Worm (Caenorhabditis elegans) whole organism, L3 larva: ENCODE data around the gene syd-1.
A peak's percentile ranks its signal among the peaks of the same experiment; 100 is the strongest.

Source experiments
- R02D3.7 ChIP-seq: fragments of 150-350 bp; optimal IDR thresholded peaks from 2 replicates; lab custom pipeline; 2014; ENCODE audit warnings: missing biosample characterization, missing genetic modification characterization
- ZK546.5 ChIP-seq: sonication (generic microtip); optimal IDR thresholded peaks from 2 replicates; lab custom pipeline; 2017; ENCODE audit warnings: missing biosample characterization, missing genetic modification characterization
- aly-2 ChIP-seq: fragments of 150-350 bp; optimal IDR thresholded peaks from 2 replicates; lab custom pipeline; 2014; ENCODE audit warnings: missing biosample characterization, missing genetic modification characterization
- ceh-16 ChIP-seq: sonication (generic microtip); optimal IDR thresholded peaks from 2 replicates; lab custom pipeline; 2017; ENCODE audit warnings: missing biosample characterization, missing genetic modification characterization
- ceh-28 ChIP-seq: fragments of 150-350 bp; optimal IDR thresholded peaks from 2 replicates; lab custom pipeline; 2014; ENCODE audit warnings: missing biosample characterization, missing genetic modification reagents, missing genetic modification characterization
- ceh-82 ChIP-seq: fragments of 150-350 bp; optimal IDR thresholded peaks from 2 replicates; lab custom pipeline; 2014; ENCODE audit warnings: missing biosample characterization, missing genetic modification characterization
- daf-12 ChIP-seq: fragments of 150-350 bp; optimal IDR thresholded peaks from 2 replicates; lab custom pipeline; 2014; ENCODE audit warnings: missing biosample characterization, missing genetic modification reagents, missing genetic modification characterization
- egl-5 ChIP-seq: fragments of 150-350 bp; optimal IDR thresholded peaks from 2 replicates; lab custom pipeline; 2017; ENCODE audit warnings: missing biosample characterization, missing genetic modification reagents, missing genetic modification characterization, inconsistent platforms
- elt-2 ChIP-seq: sonication (generic microtip); optimal IDR thresholded peaks from 2 replicates; lab custom pipeline; 2016; ENCODE audit warnings: missing genetic modification reagents, mild to moderate bottlenecking, missing genetic modification characterization, missing compliant biosample characterization
- eor-1 ChIP-seq, 2 experiments: fragments of 150-350 bp; optimal IDR thresholded peaks; 2 replicates each; lab custom pipeline; 2014 to 2018; ENCODE audit warnings: missing biosample characterization in 2 of 2, missing genetic modification characterization in 2 of 2
- fkh-10 ChIP-seq: sonication (generic microtip); optimal IDR thresholded peaks from 2 replicates; lab custom pipeline; 2017; ENCODE audit warnings: missing biosample characterization, missing genetic modification reagents, missing genetic modification characterization
- fkh-2 ChIP-seq: fragments of 150-350 bp; optimal IDR thresholded peaks from 2 replicates; lab custom pipeline; 2014; ENCODE audit warnings: missing biosample characterization, missing genetic modification reagents, missing genetic modification characterization
- fos-1 ChIP-seq: fragments of 150-350 bp; optimal IDR thresholded peaks from 2 replicates; lab custom pipeline; 2014; ENCODE audit warnings: missing biosample characterization, missing genetic modification characterization
- hmg-11 ChIP-seq: sonication (generic microtip); optimal IDR thresholded peaks from 2 replicates; lab custom pipeline; 2016; ENCODE audit warnings: missing genetic modification characterization, missing compliant biosample characterization
- jun-1 ChIP-seq: fragments of 150-350 bp; optimal IDR thresholded peaks from 2 replicates; lab custom pipeline; 2014; ENCODE audit warnings: missing biosample characterization, missing genetic modification reagents, missing genetic modification characterization
- lin-15B ChIP-seq: fragments of 150-350 bp; optimal IDR thresholded peaks from 2 replicates; lab custom pipeline; 2014; ENCODE audit warnings: missing biosample characterization, missing genetic modification characterization
- lsy-12 ChIP-seq: sonication (generic microtip); optimal IDR thresholded peaks from 2 replicates; lab custom pipeline; 2016; ENCODE audit warnings: mild to moderate bottlenecking, missing genetic modification characterization, missing compliant biosample characterization
- mdl-1 ChIP-seq: fragments of 150-350 bp; optimal IDR thresholded peaks from 2 replicates; lab custom pipeline; 2014; ENCODE audit warnings: missing biosample characterization, missing genetic modification characterization
- mml-1 ChIP-seq: fragments of 150-350 bp; sonication (generic microtip); optimal IDR thresholded peaks from 3 replicates; lab custom pipeline; 2014; ENCODE audit warnings: missing biosample characterization, missing genetic modification characterization
- nhr-11 ChIP-seq: fragments of 150-350 bp; optimal IDR thresholded peaks from 2 replicates; lab custom pipeline; 2014; ENCODE audit warnings: missing biosample characterization, missing genetic modification characterization
- nhr-12 ChIP-seq: fragments of 150-350 bp; optimal IDR thresholded peaks from 2 replicates; lab custom pipeline; 2014; ENCODE audit warnings: missing biosample characterization, missing genetic modification characterization
- nhr-237 ChIP-seq: fragments of 150-350 bp; optimal IDR thresholded peaks from 2 replicates; lab custom pipeline; 2014; ENCODE audit warnings: missing biosample characterization, missing genetic modification characterization
- nhr-25 ChIP-seq: sonication (generic microtip); optimal IDR thresholded peaks from 2 replicates; lab custom pipeline; 2017; ENCODE audit warnings: missing biosample characterization, missing genetic modification characterization
- nhr-28 ChIP-seq: fragments of 150-350 bp; optimal IDR thresholded peaks from 2 replicates; lab custom pipeline; 2014; ENCODE audit warnings: missing biosample characterization, missing genetic modification characterization
- nhr-67 ChIP-seq: fragments of 150-350 bp; optimal IDR thresholded peaks from 2 replicates; lab custom pipeline; 2014; ENCODE audit warnings: missing biosample characterization, missing genetic modification characterization
- nhr-77 ChIP-seq: fragments of 150-350 bp; optimal IDR thresholded peaks from 2 replicates; lab custom pipeline; 2014; ENCODE audit warnings: missing biosample characterization, missing genetic modification characterization
- pha-4 ChIP-seq: fragments of 150-350 bp; optimal IDR thresholded peaks from 2 replicates; lab custom pipeline; 2014; ENCODE audit warnings: missing biosample characterization, missing genetic modification reagents, missing genetic modification characterization
- pqm-1 ChIP-seq: fragments of 150-350 bp; optimal IDR thresholded peaks from 2 replicates; lab custom pipeline; 2017; ENCODE audit warnings: missing biosample characterization, missing genetic modification characterization, inconsistent platforms
- sea-2 ChIP-seq: fragments of 150-350 bp; sonication (generic microtip); optimal IDR thresholded peaks from 4 replicates; lab custom pipeline; 2014; ENCODE audit warnings: missing biosample characterization, missing genetic modification reagents, missing genetic modification characterization
- skn-1 ChIP-seq: fragments of 150-350 bp; optimal IDR thresholded peaks from 2 replicates; lab custom pipeline; 2014; ENCODE audit warnings: missing biosample characterization, missing genetic modification characterization
- snpc-4 ChIP-seq: fragments of 150-350 bp; optimal IDR thresholded peaks from 2 replicates; lab custom pipeline; 2014; ENCODE audit warnings: missing biosample characterization, missing genetic modification characterization
- unc-39 ChIP-seq: sonication (generic microtip); optimal IDR thresholded peaks from 4 replicates; lab custom pipeline; 2017; ENCODE audit warnings: missing biosample characterization, missing genetic modification characterization
- unc-62 ChIP-seq: fragments of 150-350 bp; sonication (generic microtip); optimal IDR thresholded peaks from 4 replicates; lab custom pipeline; 2014; ENCODE audit warnings: missing biosample characterization, missing genetic modification reagents, missing genetic modification characterization
- zag-1 ChIP-seq: fragments of 150-350 bp; optimal IDR thresholded peaks from 2 replicates; lab custom pipeline; 2014; ENCODE audit warnings: missing biosample characterization, missing genetic modification characterization
- ztf-4 ChIP-seq: fragments of 150-350 bp; optimal IDR thresholded peaks from 2 replicates; lab custom pipeline; 2014; ENCODE audit warnings: missing biosample characterization, missing genetic modification characterization

The syd-1 gene

ce11 chrII:7570305-7570704 is 24.4 kb downstream of the syd-1 start, which contains the start of gene F35D2.3:
Gene F35D2.3 (plus strand): TSS chrII:7570605.
- TF ChIP-seq fos-1 (tag; lab: Kevin White, UChicago) (no peak), ztf-4 (tag; lab: Kevin White, UChicago) (no peak), daf-12 (tag; lab: Kevin White, UChicago) (no peak), nhr-11 (tag; lab: Kevin White, UChicago) (no peak), egl-5 (tag; lab: Kevin White, UChicago) (no peak), lsy-12 (tag; lab: Kevin White, UChicago) (no peak), ceh-16 (no peak), R02D3.7 (tag; lab: Kevin White, UChicago) (no peak), nhr-28 (no peak), ZK546.5 (tag; lab: Kevin White, UChicago) (no peak), nhr-25 (tag; lab: Kevin White, UChicago) (no peak)

ce11 chrII:7562616-7563015 is 32.1 kb downstream of the syd-1 start:
- TF ChIP-seq mdl-1 (tag; lab: Kevin White, UChicago) (no peak), fos-1 (tag; lab: Kevin White, UChicago) (no peak), unc-62 (GFP tag; lab: Kevin White, UChicago) (no peak), nhr-12 (no peak), unc-39 (no peak), ceh-28 (tag; lab: Kevin White, UChicago) (no peak), aly-2 (tag; lab: Kevin White, UChicago) (no peak), ceh-16 (no peak), skn-1 (tag; lab: Kevin White, UChicago) (no peak)

- no peak for TF ChIP-seq pqm-1 (tag; lab: Kevin White, UChicago)
- no peak for TF ChIP-seq ceh-28 (tag; lab: Kevin White, UChicago)
Observed at ce11 chrII:7561494-7561893, 33.2 kb downstream of the syd-1 start, which contains the start of the genes ZK1290.11 and ZK1290.1. Gene ZK1290.11 (minus strand): TSS chrII:7561594. Gene ZK1290.1 (plus strand): TSS chrII:7561764.

- TF ChIP-seq nhr-77 (no peak), sea-2 (GFP tag; lab: Kevin White, UChicago) (no peak), fkh-2 (tag; lab: Kevin White, UChicago) (no peak), hmg-11 (no peak)
Observed at ce11 chrII:7560844-7561243, 33.9 kb downstream of the syd-1 start.

ce11 chrII:7558864-7559263 is 35.8 kb downstream of the syd-1 start:
- TF ChIP-seq nhr-237 (tag; lab: Kevin White, UChicago) = no peak
- TF ChIP-seq lin-15B (tag; lab: Kevin White, UChicago) = no peak
- TF ChIP-seq fkh-10 (GFP tag; lab: Kevin White, UChicago) = peak; percentile 72
- TF ChIP-seq lsy-12 (tag; lab: Kevin White, UChicago) = no peak
- TF ChIP-seq nhr-67 (tag; lab: Kevin White, UChicago) = no peak

ce11 chrII:7557981-7558380 is 36.7 kb downstream of the syd-1 start:
- TF ChIP-seq elt-2 (tag; lab: Kevin White, UChicago) = no peak
- peak; percentile 26 for TF ChIP-seq pqm-1 (tag; lab: Kevin White, UChicago)
- peak; percentile 10 for TF ChIP-seq unc-62 (GFP tag; lab: Kevin White, UChicago)
- peak; percentile 13 for TF ChIP-seq jun-1 (tag; lab: Kevin White, UChicago)
- no peak for TF ChIP-seq snpc-4 (tag; lab: Kevin White, UChicago)
- no peak for TF ChIP-seq ZK546.5 (tag; lab: Kevin White, UChicago)
- TF ChIP-seq mml-1 = no peak
- TF ChIP-seq nhr-25 (tag; lab: Kevin White, UChicago) = peak; percentile 51
- TF ChIP-seq eor-1 (tag; optimal IDR thresholded peaks at IDR 0.05; lab: Kevin White, UChicago) = no peak
- TF ChIP-seq ztf-4 (tag; lab: Kevin White, UChicago) = no peak
- TF ChIP-seq pha-4 (tag; lab: Kevin White, UChicago) = peak; percentile 54
- TF ChIP-seq ceh-82 (tag; lab: Kevin White, UChicago) = no peak
- TF ChIP-seq nhr-11 (tag; lab: Kevin White, UChicago) = no peak
- no peak for TF ChIP-seq daf-12 (tag; lab: Kevin White, UChicago)
- no peak for TF ChIP-seq nhr-67 (tag; lab: Kevin White, UChicago)
- TF ChIP-seq zag-1 (tag; lab: Kevin White, UChicago) = no peak
- TF ChIP-seq R02D3.7 (tag; lab: Kevin White, UChicago) = no peak
- no peak for TF ChIP-seq unc-39
